Worm (Caenorhabditis elegans): Measurements from ENCODE around the gene srh-135.

Gene srh-135

DNA sequence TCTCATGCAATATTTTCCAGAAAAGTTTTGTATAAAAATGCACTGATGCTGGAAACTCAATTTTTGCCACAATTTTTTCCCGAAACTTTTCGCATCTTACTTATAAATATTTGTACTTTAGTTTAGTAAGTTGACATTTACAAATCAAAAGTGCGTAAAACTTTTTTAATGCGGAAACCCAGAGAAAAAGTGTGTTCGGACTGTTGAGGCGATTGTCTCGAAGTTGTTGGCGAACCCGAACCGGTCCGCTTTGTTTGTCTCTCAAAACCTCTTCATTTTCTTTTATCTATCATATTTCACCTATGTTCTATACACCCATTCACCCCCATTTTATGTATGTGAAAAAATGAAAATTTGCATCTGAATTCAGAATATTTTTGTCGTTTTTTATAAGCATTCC is 6.3 kb downstream of the srh-135 start:
- TF ChIP-seq lin-40 (tag; optimal IDR thresholded peaks at IDR 0.05) (no peak), nfya-2 (GFP tag; IDR thresholded peaks at IDR 0.05) (no peak), snpc-1.3 (tag; optimal IDR thresholded peaks at IDR 0.05; ENCODE audit: insufficient read depth) (no peak), ceh-91 (GFP tag; IDR thresholded peaks at IDR 0.05) (no peak), bed-2 (GFP tag; IDR thresholded peaks at IDR 0.05) (no peak), unc-62 (GFP tag; optimal IDR thresholded peaks at IDR 0.05) (no peak), tbp1 (GFP tag; optimal IDR thresholded peaks at IDR 0.05) (no peak), repo-1 (tag; optimal IDR thresholded peaks at IDR 0.05) (no peak)

DNA sequence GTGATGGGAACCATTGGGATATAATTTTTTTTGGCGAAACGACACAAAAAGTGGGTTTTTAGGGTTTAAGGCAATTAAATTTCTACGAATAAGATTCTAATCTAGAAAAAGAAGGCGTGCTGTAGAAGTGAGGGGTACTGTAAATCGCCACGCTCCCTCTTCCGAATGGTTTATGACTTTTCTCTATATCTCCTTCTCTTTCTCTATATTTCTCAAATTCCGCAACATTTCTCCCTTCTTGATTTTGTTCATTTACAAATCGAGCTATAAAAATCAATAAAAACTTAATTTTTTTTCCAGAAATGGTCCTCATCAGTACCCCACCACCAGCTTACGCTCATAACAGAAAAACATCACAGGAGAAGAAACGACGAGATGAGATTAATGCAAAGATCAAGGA is 8.8 kb downstream of the srh-135 start, which contains the start of gene ref-1:
TSS of gene ref-1 (plus strand) at position 301 of the 400 bp plus-strand sequence.
- no peak for TF ChIP-seq D2030.7 (GFP tag; IDR thresholded peaks at IDR 0.05)

DNA sequence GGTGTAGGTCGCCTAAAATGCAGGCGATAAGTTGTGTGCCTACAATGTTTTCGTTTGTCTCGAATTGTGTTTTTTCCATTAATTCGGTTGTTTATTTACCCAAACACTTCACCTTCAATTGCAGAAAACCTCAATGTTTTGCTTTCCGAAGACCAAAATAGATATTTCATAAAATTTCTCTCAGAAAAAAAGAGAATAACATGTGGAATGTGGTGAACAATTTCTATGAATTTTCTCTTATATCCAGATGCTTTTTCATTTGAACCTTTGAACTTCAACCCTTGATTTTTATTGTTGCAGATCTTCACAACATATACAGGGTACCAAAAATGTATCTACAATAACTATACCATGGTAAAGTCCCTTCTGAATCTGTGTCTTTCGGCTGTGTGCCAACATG is 20.5 kb downstream of the srh-135 start, which contains the start of gene T01E8.1:
TSS of gene T01E8.1 (plus strand) at position 301 of the 400 bp plus-strand sequence.
- no peak for TF ChIP-seq lsy-27 (tag; optimal IDR thresholded peaks at IDR 0.05; ENCODE audit: borderline replicate concordance, insufficient read depth)
- no peak for TF ChIP-seq rpc-1 (optimal IDR thresholded peaks at IDR 0.05)
- TF ChIP-seq rpc-1 (tag; optimal IDR thresholded peaks at IDR 0.05): no peak
- no peak for TF ChIP-seq madf-3 (GFP tag; IDR thresholded peaks at IDR 0.05)
- TF ChIP-seq madf-6 (GFP tag; IDR thresholded peaks at IDR 0.05): no peak

DNA sequence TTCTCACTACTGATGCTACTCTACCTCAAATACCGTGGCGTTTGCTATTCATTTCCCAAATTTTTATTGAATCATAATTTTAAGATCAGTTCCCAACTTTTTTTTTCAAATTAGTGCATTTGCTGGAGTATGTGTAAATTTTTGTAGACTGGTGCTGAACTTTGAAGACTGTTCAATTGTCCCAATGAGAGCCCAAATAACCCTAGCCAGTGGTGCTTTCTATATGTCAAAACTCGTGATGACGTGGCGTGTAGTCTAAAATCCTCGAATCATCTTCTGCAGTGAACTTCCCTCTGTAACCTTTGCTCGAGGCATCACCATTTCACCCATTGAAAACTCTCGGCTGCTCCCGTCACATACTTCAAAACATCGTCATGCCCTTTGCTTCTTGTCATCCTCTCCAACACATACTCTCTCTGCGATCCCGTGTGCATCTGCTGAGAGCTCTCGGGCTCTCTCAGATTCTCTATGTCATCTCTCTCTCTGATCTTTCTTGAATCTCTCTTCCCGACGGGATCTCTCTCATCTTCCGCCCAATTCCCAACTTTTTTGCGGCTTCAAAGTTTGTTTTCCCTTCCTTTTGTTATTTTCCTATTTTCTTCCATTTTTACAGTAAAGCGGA is 22.4 kb downstream of the srh-135 start:
- TF ChIP-seq F52B5.7 (tag; optimal IDR thresholded peaks at IDR 0.05) (no peak), zfh-2 (GFP tag; conservative IDR thresholded peaks at IDR 0.05) (peak; percentile 57), let-607 (tag; optimal IDR thresholded peaks at IDR 0.05) (no peak)

DNA sequence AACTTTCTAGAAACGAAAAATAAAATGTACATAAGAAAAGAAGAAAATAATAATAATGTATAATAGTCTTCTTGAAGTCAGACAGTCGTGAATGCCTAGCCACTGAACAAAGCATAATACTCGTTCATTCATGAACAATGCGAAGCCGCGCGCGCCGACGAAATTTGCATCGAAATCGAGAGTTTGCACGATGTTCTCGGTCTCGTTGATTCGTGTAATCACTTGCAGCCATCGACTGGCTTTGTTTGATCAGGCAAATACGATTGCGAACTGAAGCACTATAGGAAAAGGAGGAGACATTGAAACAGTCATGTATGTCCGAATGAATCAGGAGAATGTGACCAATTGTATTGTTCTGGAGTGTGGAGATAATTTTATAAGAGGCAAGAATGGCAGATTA is 23.2 kb downstream of the srh-135 start:
- no peak for TF ChIP-seq nfya-1 (tag; optimal IDR thresholded peaks at IDR 0.05; ENCODE audit: borderline replicate concordance, insufficient read depth)
- no peak for TF ChIP-seq somi-1 (GFP tag; optimal IDR thresholded peaks at IDR 0.05)
- TF ChIP-seq ama-1 (optimal IDR thresholded peaks at IDR 0.05): no peak
- no peak for TF ChIP-seq ama-1 (GFP tag; optimal IDR thresholded peaks at IDR 0.05)
- no peak for TF ChIP-seq sea-2 (GFP tag; IDR thresholded peaks at IDR 0.05)
- TF ChIP-seq ztf-26 (tag; optimal IDR thresholded peaks at IDR 0.05): no peak
- no peak for TF ChIP-seq bed-1 (GFP tag; IDR thresholded peaks at IDR 0.05)
- no peak for TF ChIP-seq Y53G8AR.9 (GFP tag; conservative IDR thresholded peaks at IDR 0.05)
- TF ChIP-seq nfya-2 (GFP tag; IDR thresholded peaks at IDR 0.05): no peak
- TF ChIP-seq lir-1 (GFP tag; conservative IDR thresholded peaks at IDR 0.05): no peak
- TF ChIP-seq mes-4 (tag; optimal IDR thresholded peaks at IDR 0.05): no peak
- TF ChIP-seq rec-8 (tag; optimal IDR thresholded peaks at IDR 0.05): no peak
- TF ChIP-seq ceh-79 (tag; optimal IDR thresholded peaks at IDR 0.05): no peak
- no peak for TF ChIP-seq nhr-27 (tag; optimal IDR thresholded peaks at IDR 0.05)
- TF ChIP-seq Y67H2A.10 (GFP tag; conservative IDR thresholded peaks at IDR 0.05): no peak
- TF ChIP-seq Y53F4B.3 (GFP tag; IDR thresholded peaks at IDR 0.05): no peak
